Fruit fly (Drosophila melanogaster): Measurements from ENCODE around the gene CG7322.

CG7322 gene

DNA sequence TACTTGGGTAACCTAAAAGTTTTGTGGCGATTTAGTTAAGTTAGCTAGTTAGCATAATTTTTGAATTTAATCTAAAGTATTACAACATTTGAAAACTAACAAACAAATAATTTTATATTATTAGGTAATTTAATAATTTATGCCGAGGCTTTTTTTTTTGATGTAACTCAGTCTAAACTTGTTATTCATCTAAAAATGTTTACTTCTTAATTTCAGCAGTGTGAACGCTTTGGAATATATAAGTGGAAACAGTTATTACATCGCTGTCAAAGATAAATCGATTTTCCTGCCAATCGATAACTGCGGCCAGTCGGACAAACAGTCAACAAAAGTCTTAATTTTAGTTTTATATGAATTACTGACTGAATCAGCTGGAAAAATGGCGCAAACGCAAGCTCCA lies 359 bp upstream of the CG7322 start, which contains the start of gene Usp39 (continued):
- TF ChIP-seq CG17186 (GFP tag; optimal IDR thresholded peaks at IDR 0.05), result no peak
- peak; percentile 68 for TF ChIP-seq gem (tag; optimal IDR thresholded peaks at IDR 0.05)
- no peak for TF ChIP-seq CG9215 (GFP tag; IDR thresholded peaks at IDR 0.05)
- TF ChIP-seq Sox102F (GFP tag; optimal IDR thresholded peaks at IDR 0.05), result no peak
- no peak for TF ChIP-seq Blimp-1 (GFP tag; optimal IDR thresholded peaks at IDR 0.05)
- TF ChIP-seq lola (GFP tag; optimal IDR thresholded peaks at IDR 0.05), result peak in 1 of 3 experiments; percentile 8
- TF ChIP-seq Sry-β (GFP tag; optimal IDR thresholded peaks at IDR 0.05), result no peak
- TF ChIP-seq Lpt (GFP tag; optimal IDR thresholded peaks at IDR 0.05), result no peak
- no peak for TF ChIP-seq tap (tag; optimal IDR thresholded peaks at IDR 0.05)
- no peak for TF ChIP-seq Fer1 (GFP tag; optimal IDR thresholded peaks at IDR 0.05)
- peak; percentile 38 for TF ChIP-seq CG13424 (tag; optimal IDR thresholded peaks at IDR 0.05)
- TF ChIP-seq HLH54F (GFP tag; optimal IDR thresholded peaks at IDR 0.05), result no peak
- TF ChIP-seq bigmax (GFP tag; optimal IDR thresholded peaks at IDR 0.05), result no peak
- no peak for TF ChIP-seq Myb (GFP tag; optimal IDR thresholded peaks at IDR 0.05)
- no peak for TF ChIP-seq maf-S (GFP tag; optimal IDR thresholded peaks at IDR 0.05)
- no peak for TF ChIP-seq wdn (GFP tag; IDR thresholded peaks at IDR 0.05)
- TF ChIP-seq CG4617 (GFP tag; optimal IDR thresholded peaks at IDR 0.05; ENCODE audit: borderline replicate concordance), result peak; percentile 12
- TF ChIP-seq CG2712 (tag; optimal IDR thresholded peaks at IDR 0.05), result peak; percentile 32
- no peak for TF ChIP-seq Ets65A (GFP tag)
- TF ChIP-seq CG17328 (GFP tag; IDR thresholded peaks at IDR 0.05), result no peak
- TF ChIP-seq hkb (optimal IDR thresholded peaks at IDR 0.05), result no peak
- TF ChIP-seq hkb (GFP tag; IDR thresholded peaks at IDR 0.05), result no peak
- no peak for TF ChIP-seq CG11247 (GFP tag; IDR thresholded peaks at IDR 0.05)
- TF ChIP-seq CG17829 (tag; optimal IDR thresholded peaks at IDR 0.05), result no peak
- TF ChIP-seq CG9817 (tag; optimal IDR thresholded peaks at IDR 0.05), result no peak
- no peak for TF ChIP-seq lab (GFP tag; optimal IDR thresholded peaks at IDR 0.05)
- TF ChIP-seq CG11398 (GFP tag; optimal IDR thresholded peaks at IDR 0.05), result no peak
- peak; percentile 53; the same call in 2 of the 3 replicates for TF ChIP-seq knrl (GFP tag; IDR thresholded peaks at IDR 0.05; ENCODE audit: partially characterized antibody)
- no peak for TF ChIP-seq NfI (GFP tag; optimal IDR thresholded peaks at IDR 0.05)
- TF ChIP-seq mld (GFP tag; IDR thresholded peaks at IDR 0.05; ENCODE audit: partially characterized antibody), result peak; percentile 60; the same call in 2 of the 3 replicates
- TF ChIP-seq pan (optimal IDR thresholded peaks at IDR 0.05), result no peak
- TF ChIP-seq pan (GFP tag; optimal IDR thresholded peaks at IDR 0.05 in 1 of 2, IDR thresholded peaks at IDR 0.05 in 1 of 2), result peak in 1 of 2 experiments; percentile 19
- no peak for TF ChIP-seq CG14667 (GFP tag; IDR thresholded peaks at IDR 0.05)
- TF ChIP-seq bsh (GFP tag; optimal IDR thresholded peaks at IDR 0.05), result peak in 1 of 2 experiments; percentile 33
- no peak for TF ChIP-seq da (GFP tag; optimal IDR thresholded peaks at IDR 0.05)
- peak; percentile 33 for TF ChIP-seq unpg (GFP tag; optimal IDR thresholded peaks at IDR 0.05)
- TF ChIP-seq pita (GFP tag; optimal IDR thresholded peaks at IDR 0.05), result no peak
- TF ChIP-seq CG4730 (GFP tag; IDR thresholded peaks at IDR 0.05), result no peak
- no peak for TF ChIP-seq bowl (GFP tag; IDR thresholded peaks at IDR 0.05)
- no peak for TF ChIP-seq ab (GFP tag; optimal IDR thresholded peaks at IDR 0.05)
- no peak for TF ChIP-seq pho (GFP tag; optimal IDR thresholded peaks at IDR 0.05)
- TF ChIP-seq Fer2 (tag; optimal IDR thresholded peaks at IDR 0.05), result no peak
- no peak for TF ChIP-seq Adf1 (GFP tag; IDR thresholded peaks at IDR 0.05)
- TF ChIP-seq CG9797 (GFP tag; optimal IDR thresholded peaks at IDR 0.05), result no peak
- no peak for TF ChIP-seq ap (GFP tag; IDR thresholded peaks at IDR 0.05)
- TF ChIP-seq CG30403 (GFP tag; optimal IDR thresholded peaks at IDR 0.05), result peak; percentile 50
- no peak for TF ChIP-seq D19B (GFP tag; optimal IDR thresholded peaks at IDR 0.05)
- TF ChIP-seq CG3281 (GFP tag; optimal IDR thresholded peaks at IDR 0.05), result no peak
- TF ChIP-seq hb (GFP tag; IDR thresholded peaks at IDR 0.05; ENCODE audit: partially characterized antibody), result 0 out of 3 replicates have a peak, but pooled peaks have one; percentile 53
- no peak for TF ChIP-seq bcd (GFP tag; optimal IDR thresholded peaks at IDR 0.05)
- TF ChIP-seq Hr39 (optimal IDR thresholded peaks at IDR 0.05), result no peak
- TF ChIP-seq toy (GFP tag; IDR thresholded peaks at IDR 0.05), result no peak
